Fruit fly (Drosophila melanogaster): Measurements from ENCODE around the gene CG2887.

CG2887 gene

DNA sequence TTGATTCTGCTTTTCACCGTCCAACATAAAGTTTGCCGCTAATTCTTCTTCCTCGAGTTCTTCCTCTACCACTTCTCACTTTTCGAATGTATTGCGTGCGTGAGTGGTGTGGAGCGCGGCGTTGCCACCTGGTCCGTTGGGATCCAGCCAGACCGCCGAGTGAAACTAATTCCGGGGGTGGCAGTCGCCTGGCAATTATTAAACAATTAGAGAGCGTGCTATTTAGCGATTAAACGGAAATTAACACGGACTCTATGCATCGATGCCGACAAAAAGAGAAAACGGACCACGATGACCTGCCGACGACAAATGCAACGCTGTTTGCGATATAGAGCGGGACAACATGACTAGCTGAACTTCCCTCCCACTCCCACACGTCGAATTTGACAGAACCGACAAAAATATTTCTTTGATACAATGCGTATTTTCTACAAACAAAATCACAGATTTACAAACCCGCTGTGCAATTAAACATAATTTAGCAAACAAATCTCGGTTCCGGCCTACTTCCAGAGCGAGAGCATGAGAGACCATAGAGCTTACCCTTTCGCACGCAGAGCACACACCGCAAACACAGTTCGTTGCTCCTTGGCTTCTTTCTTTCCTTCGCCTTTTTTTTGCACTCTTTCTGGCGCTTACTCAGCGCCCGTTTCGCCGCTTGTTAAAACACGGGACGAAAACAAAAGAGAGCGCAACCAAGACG is 4.6 kb downstream of the CG2887 start, which contains the start of gene CG2889 (continued):
- 0 out of 2 replicates have a peak, but pooled peaks have one; percentile 10 for TF ChIP-seq vvl (GFP tag; IDR thresholded peaks at IDR 0.05)
- TF ChIP-seq Hr51 (GFP tag; optimal IDR thresholded peaks at IDR 0.05): peak in 1 of 2 experiments; percentile 21
- TF ChIP-seq CG14710 (tag; optimal IDR thresholded peaks at IDR 0.05): peak; percentile 25
- TF ChIP-seq bab2 (GFP tag; optimal IDR thresholded peaks at IDR 0.05): peak; percentile 44
- no peak for TF ChIP-seq her (GFP tag; optimal IDR thresholded peaks at IDR 0.05)
- 0 out of 3 replicates have a peak, but pooled peaks have one; percentile 13 for TF ChIP-seq CG2199 (GFP tag; IDR thresholded peaks at IDR 0.05)
- no peak for TF ChIP-seq bowl (GFP tag; IDR thresholded peaks at IDR 0.05)
- no peak for TF ChIP-seq exex (tag; optimal IDR thresholded peaks at IDR 0.05)
- no peak for TF ChIP-seq sim (GFP tag; IDR thresholded peaks at IDR 0.05)
- no peak for TF ChIP-seq kah (GFP tag; optimal IDR thresholded peaks at IDR 0.05)
- peak; percentile 48 for TF ChIP-seq stwl (tag; optimal IDR thresholded peaks at IDR 0.05)
- no peak for TF ChIP-seq CG30431 (GFP tag; optimal IDR thresholded peaks at IDR 0.05)
- TF ChIP-seq lov (optimal IDR thresholded peaks at IDR 0.05): no peak
- TF ChIP-seq lov (GFP tag; IDR thresholded peaks at IDR 0.05): 0 out of 3 replicates have a peak, but pooled peaks have one; percentile 26
- TF ChIP-seq lilli (GFP tag; optimal IDR thresholded peaks at IDR 0.05): peak; percentile 32
- peak; percentile 62 for TF ChIP-seq CG16813 (GFP tag; IDR thresholded peaks at IDR 0.05; ENCODE audit: partially characterized antibody)
- TF ChIP-seq CG7786 (GFP tag; optimal IDR thresholded peaks at IDR 0.05): peak; percentile 32
- TF ChIP-seq schlank (tag; optimal IDR thresholded peaks at IDR 0.05): no peak
- TF ChIP-seq CG9727 (GFP tag; optimal IDR thresholded peaks at IDR 0.05): peak; percentile 20
- no peak for TF ChIP-seq peb (GFP tag; IDR thresholded peaks at IDR 0.05)
- TF ChIP-seq Antp (GFP tag; optimal IDR thresholded peaks at IDR 0.05): peak; percentile 48
- peak; percentile 29 for TF ChIP-seq mam (GFP tag; optimal IDR thresholded peaks at IDR 0.05)
- peak; percentile 64 for TF ChIP-seq Sry-δ (GFP tag; optimal IDR thresholded peaks at IDR 0.05)
- peak; percentile 26; the same call in 1 of the 3 replicates for TF ChIP-seq zfh1 (GFP tag; IDR thresholded peaks at IDR 0.05)
- peak; percentile 41; the same call in 1 of the 2 replicates for TF ChIP-seq CG9215 (GFP tag; IDR thresholded peaks at IDR 0.05)
- no peak for TF ChIP-seq Mrtf (GFP tag; IDR thresholded peaks at IDR 0.05)
- no peak for TF ChIP-seq CG12299 (tag; optimal IDR thresholded peaks at IDR 0.05)
- TF ChIP-seq E2f2 (GFP tag; IDR thresholded peaks at IDR 0.05): peak; percentile 61
- TF ChIP-seq MBD-R2 (GFP tag; IDR thresholded peaks at IDR 0.05): peak; percentile 39
- TF ChIP-seq al (GFP tag; IDR thresholded peaks at IDR 0.05): no peak
- no peak for TF ChIP-seq Atf6 (GFP tag; IDR thresholded peaks at IDR 0.05)
- TF ChIP-seq CG14441 (GFP tag; IDR thresholded peaks at IDR 0.05): peak; percentile 45
- peak; percentile 23 for TF ChIP-seq CG13424 (tag; optimal IDR thresholded peaks at IDR 0.05)
- TF ChIP-seq CG10431 (GFP tag; optimal IDR thresholded peaks at IDR 0.05): no peak
- TF ChIP-seq sens-2 (GFP tag; IDR thresholded peaks at IDR 0.05): no peak
- TF ChIP-seq ken (GFP tag; IDR thresholded peaks at IDR 0.05): peak; percentile 44; the same call in 1 of the 3 replicates
- 0 out of 2 replicates have a peak, but pooled peaks have one; percentile 17 for TF ChIP-seq CG7372 (GFP tag; IDR thresholded peaks at IDR 0.05)
- no peak for TF ChIP-seq ap (GFP tag; IDR thresholded peaks at IDR 0.05)
- no peak for TF ChIP-seq Taf1 (GFP tag; IDR thresholded peaks at IDR 0.05)
- TF ChIP-seq CG9932 (GFP tag; IDR thresholded peaks at IDR 0.05): peak; percentile 52
- no peak for TF ChIP-seq CG7987 (GFP tag; optimal IDR thresholded peaks at IDR 0.05)
- peak; percentile 2 for TF ChIP-seq CG8924 (tag; optimal IDR thresholded peaks at IDR 0.05)
- TF ChIP-seq pum (GFP tag; optimal IDR thresholded peaks at IDR 0.05): peak; percentile 7
- TF ChIP-seq zfh2 (GFP tag; optimal IDR thresholded peaks at IDR 0.05): peak; percentile 27
- peak; percentile 88 for TF ChIP-seq Med (GFP tag)
- TF ChIP-seq Dref (GFP tag; IDR thresholded peaks at IDR 0.05): peak; percentile 41
- TF ChIP-seq CG32532 (GFP tag; IDR thresholded peaks at IDR 0.05): peak; percentile 32; the same call in 1 of the 2 replicates
- no peak for TF ChIP-seq ac (GFP tag; optimal IDR thresholded peaks at IDR 0.05)
- peak in 1 of 2 experiments; percentile 2 for TF ChIP-seq chif (GFP tag; optimal IDR thresholded peaks at IDR 0.05)
- TF ChIP-seq MESR4 (GFP tag; optimal IDR thresholded peaks at IDR 0.05): peak; percentile 15
- peak; percentile 14 for TF ChIP-seq CG9817 (tag; optimal IDR thresholded peaks at IDR 0.05)
